Worm (Caenorhabditis elegans): Measurements from ENCODE around the gene C38C3.3.

C38C3.3 gene

DNA sequence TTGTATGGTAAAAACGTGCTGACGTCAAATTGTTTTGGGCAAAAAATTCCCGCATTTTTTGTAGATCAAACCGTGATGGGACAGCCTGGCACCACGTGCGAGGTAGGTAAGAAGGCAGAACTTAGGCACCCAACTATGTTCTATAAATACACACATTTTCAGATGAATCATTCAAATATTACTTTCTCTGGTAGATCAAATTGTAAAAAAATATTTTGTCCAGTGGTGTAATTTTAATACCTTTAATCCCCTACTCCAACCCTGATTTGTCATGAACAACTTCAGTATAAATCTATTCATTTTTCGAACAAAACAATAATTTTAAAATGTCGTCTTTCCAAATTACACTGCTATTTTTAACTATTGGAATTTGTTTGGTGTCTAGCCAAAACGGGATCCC is 965 bp upstream of the C38C3.3 start, which contains the start of gene spig-7:
spig-7 (plus strand) TSS at position 301 of the 400 bp plus-strand sequence.
- TF ChIP-seq ceh-45 (GFP tag; IDR thresholded peaks at IDR 0.05), result no peak
- TF ChIP-seq hlh-8 (tag; optimal IDR thresholded peaks at IDR 0.05), result no peak
- TF ChIP-seq T23F11.4 (GFP tag; optimal IDR thresholded peaks at IDR 0.05), result no peak
- TF ChIP-seq unc-3 (GFP tag; conservative IDR thresholded peaks at IDR 0.05), result no peak
- TF ChIP-seq unc-3 (tag; optimal IDR thresholded peaks at IDR 0.05), result no peak
- TF ChIP-seq mec-3 (tag; optimal IDR thresholded peaks at IDR 0.05; ENCODE audit: borderline replicate concordance), result no peak
- TF ChIP-seq tbx-7 (tag; optimal IDR thresholded peaks at IDR 0.05), result no peak
- no peak for TF ChIP-seq ceh-34 (tag; optimal IDR thresholded peaks at IDR 0.05)

DNA sequence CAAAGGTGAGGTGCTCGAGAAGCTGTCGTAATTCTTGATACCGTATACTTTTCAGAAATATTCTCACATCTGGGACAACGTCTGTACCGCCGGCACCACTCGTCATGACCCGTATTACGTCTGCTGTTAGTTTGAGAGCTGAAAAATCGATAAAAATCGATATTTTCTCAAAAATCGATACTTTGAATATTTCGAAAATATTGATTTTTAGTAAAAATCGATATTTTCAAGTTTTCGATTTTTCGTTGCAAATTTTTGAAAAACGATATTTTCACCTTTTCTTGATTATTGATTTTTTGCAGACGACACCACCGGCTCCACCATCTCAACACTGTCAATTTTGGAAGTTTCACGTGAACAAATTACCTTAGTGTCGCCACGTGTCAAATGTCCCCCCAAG is 318 bp downstream of the C38C3.3 start:
- TF ChIP-seq ceh-48 (tag; optimal IDR thresholded peaks at IDR 0.05), result peak; percentile 16
- TF ChIP-seq pax-1 (tag; optimal IDR thresholded peaks at IDR 0.05), result no peak

DNA sequence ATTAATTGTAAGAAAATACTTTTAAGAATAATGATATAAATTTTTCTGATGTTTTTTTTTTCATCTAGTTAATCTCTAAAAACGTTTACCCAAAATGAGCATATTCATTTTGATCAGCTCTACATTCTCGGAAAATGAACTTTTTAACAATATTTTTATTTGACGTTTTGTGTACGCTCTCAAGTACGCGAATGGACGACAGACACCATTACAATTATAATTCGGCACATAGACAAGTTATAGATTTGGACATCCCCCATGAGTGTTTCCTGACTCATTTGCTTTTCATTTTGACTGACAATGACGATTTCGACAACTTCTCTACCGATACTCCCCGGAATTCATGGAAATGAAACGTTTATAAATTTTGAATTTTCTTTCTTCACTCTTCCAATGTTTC is 3.7 kb downstream of the C38C3.3 start, which contains the start of gene sru-27:
sru-27 (plus strand) TSS at position 301 of the 400 bp plus-strand sequence.
- TF ChIP-seq ceh-45 (GFP tag; IDR thresholded peaks at IDR 0.05), result no peak
- no peak for TF ChIP-seq F13H6.1 (tag; optimal IDR thresholded peaks at IDR 0.05)
- no peak for TF ChIP-seq ceh-2 (tag; optimal IDR thresholded peaks at IDR 0.05)
- no peak for TF ChIP-seq ama-1 (optimal IDR thresholded peaks at IDR 0.05)
- no peak for TF ChIP-seq ceh-6 (GFP tag; optimal IDR thresholded peaks at IDR 0.05)
- TF ChIP-seq dve-1 (tag; optimal IDR thresholded peaks at IDR 0.05), result no peak

DNA sequence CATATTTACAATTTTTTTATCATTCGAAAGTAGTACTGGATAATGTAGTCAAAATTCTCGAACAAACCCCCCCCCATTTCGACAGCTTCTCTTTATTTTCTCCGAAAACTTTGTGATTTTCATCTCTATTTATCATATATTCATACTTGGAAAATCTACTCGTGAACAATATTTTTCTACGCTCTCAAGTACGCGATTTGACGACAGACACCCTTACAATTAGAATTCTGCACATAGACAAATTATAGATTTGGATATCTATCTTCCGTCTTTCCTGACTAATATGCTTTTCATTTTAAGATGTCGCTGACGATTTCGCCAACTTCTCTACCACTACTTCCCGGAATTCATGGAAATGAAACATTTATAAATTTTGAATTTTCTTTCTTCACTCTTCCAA is 10.6 kb downstream of the C38C3.3 start, which contains the start of gene sru-28:
sru-28 (plus strand) TSS at position 301 of the 400 bp plus-strand sequence.
- TF ChIP-seq pag-3 (tag; optimal IDR thresholded peaks at IDR 0.05; ENCODE audit: borderline replicate concordance) (no peak), hlh-30 (tag; optimal IDR thresholded peaks at IDR 0.05; ENCODE audit: insufficient read depth) (no peak), ceh-6 (GFP tag; optimal IDR thresholded peaks at IDR 0.05) (no peak), K09A11.1 (tag; optimal IDR thresholded peaks at IDR 0.05; ENCODE audit: insufficient read depth) (no peak), unc-3 (GFP tag; conservative IDR thresholded peaks at IDR 0.05) (no peak), unc-3 (tag; optimal IDR thresholded peaks at IDR 0.05) (no peak), ets-4 (tag; optimal IDR thresholded peaks at IDR 0.05) (no peak), ceh-14 (tag; optimal IDR thresholded peaks at IDR 0.05) (no peak), Y22D7AL.16 (tag; optimal IDR thresholded peaks at IDR 0.05) (no peak), lim-6 (tag; optimal IDR thresholded peaks at IDR 0.05) (no peak), syd-9 (tag; optimal IDR thresholded peaks at IDR 0.05) (no peak), che-1 (tag; optimal IDR thresholded peaks at IDR 0.05) (no peak), pqm-1 (tag; optimal IDR thresholded peaks at IDR 0.05) (no peak), ceh-34 (tag; optimal IDR thresholded peaks at IDR 0.05) (no peak), ceh-2 (tag; optimal IDR thresholded peaks at IDR 0.05) (no peak), ceh-30 (tag; optimal IDR thresholded peaks at IDR 0.05) (no peak), pha-2 (tag; optimal IDR thresholded peaks at IDR 0.05) (no peak), sox-4 (tag; optimal IDR thresholded peaks at IDR 0.05) (no peak), elt-4 (tag; optimal IDR thresholded peaks at IDR 0.05) (no peak), fax-1 (tag; optimal IDR thresholded peaks at IDR 0.05) (no peak)

DNA sequence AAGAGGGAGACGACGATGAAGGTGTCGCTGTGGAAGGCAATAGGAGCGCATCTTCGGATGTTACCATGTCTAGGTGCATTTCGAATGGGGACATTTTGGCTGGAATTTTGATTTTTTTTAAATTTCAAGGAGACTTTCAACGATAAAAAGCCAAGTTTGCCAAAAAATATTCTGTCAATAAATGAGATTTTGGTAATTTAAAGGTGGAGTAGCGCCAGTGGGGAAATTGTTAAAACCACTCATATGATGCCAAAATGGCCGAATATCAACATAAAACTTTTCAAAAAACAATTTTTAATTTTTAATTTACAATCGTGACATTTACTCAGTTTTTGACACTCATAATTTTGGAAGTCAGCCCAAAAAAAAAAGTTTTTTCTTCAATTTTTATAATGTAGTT is 16.1 kb downstream of the C38C3.3 start, which contains the start of gene nhr-260:
nhr-260 (minus strand) TSS at position 101 of the 400 bp plus-strand sequence.
- TF ChIP-seq ztf-16 (tag; optimal IDR thresholded peaks at IDR 0.05) (no peak), gmeb-2 (tag; optimal IDR thresholded peaks at IDR 0.05) (no peak), nfya-1 (tag; optimal IDR thresholded peaks at IDR 0.05) (no peak), nhr-11 (tag; optimal IDR thresholded peaks at IDR 0.05) (no peak), ttx-3 (tag; optimal IDR thresholded peaks at IDR 0.05) (no peak), hlh-15 (tag; optimal IDR thresholded peaks at IDR 0.05) (no peak), unc-42 (tag; optimal IDR thresholded peaks at IDR 0.05) (no peak), ceh-14 (tag; optimal IDR thresholded peaks at IDR 0.05) (no peak), C08G9.2 (tag; optimal IDR thresholded peaks at IDR 0.05) (no peak), K02D7.2 (tag; optimal IDR thresholded peaks at IDR 0.05) (no peak), che-1 (tag; optimal IDR thresholded peaks at IDR 0.05) (no peak), elt-2 (tag; optimal IDR thresholded peaks at IDR 0.05) (no peak)

Measured in whole organism, late embryonic.